Worm (Caenorhabditis elegans): ENCODE results near the gene B0218.7.
A peak's percentile ranks its signal among the peaks of the same experiment; 100 is the strongest.

B0218.7 gene

DNA sequence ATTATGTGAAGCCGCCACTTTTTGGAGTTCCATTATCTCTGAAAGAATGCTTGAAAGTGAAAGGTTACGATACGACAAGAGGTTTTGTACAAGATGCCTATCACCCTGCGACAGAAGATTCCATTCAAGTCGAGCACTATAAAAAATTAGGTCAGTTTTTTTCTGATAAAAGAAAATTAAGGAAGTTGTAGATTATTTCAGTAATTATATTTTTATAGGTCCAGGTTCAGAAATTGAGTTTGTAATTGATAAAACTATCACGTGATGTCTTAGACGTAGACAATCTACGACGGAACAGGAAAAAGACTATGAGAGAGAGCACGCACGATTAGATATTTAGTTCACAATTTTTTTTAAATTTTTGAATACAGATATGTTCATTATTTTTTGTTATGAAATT, 5.9 kb downstream of the B0218.7 start:
- TF ChIP-seq xbp-1 (tag; optimal IDR thresholded peaks at IDR 0.05) (no peak), elt-2 (tag; optimal IDR thresholded peaks at IDR 0.05) (peak; percentile 61)

DNA sequence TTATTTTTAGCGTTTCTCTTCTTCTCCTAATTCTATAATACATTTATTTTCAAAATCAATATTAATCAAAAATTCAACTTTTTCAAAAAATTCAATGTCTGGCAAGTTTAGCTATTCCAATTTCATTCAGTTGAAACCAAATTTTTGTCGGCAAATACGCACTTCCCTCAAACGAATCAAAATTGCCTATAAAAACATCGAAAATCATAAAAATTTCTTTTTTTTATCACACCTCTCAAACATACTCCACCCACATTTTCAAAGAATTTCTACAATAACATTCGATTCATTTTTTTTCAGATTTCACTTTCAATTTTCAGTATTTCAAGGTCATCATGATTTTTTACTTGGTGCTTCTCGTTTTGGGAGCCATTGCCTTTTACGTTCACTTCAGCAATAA, 6.8 kb downstream of the B0218.7 start, which contains the start of gene faah-1:
faah-1 (plus strand) TSS at position 301 of the 400 bp plus-strand sequence.
- TF ChIP-seq dsc-1 (tag; optimal IDR thresholded peaks at IDR 0.05) (no peak), unc-62 (GFP tag; optimal IDR thresholded peaks at IDR 0.05) (no peak), lin-13 (GFP tag; optimal IDR thresholded peaks at IDR 0.05) (no peak), zip-4 (GFP tag; optimal IDR thresholded peaks at IDR 0.05) (no peak), lin-35 (GFP tag; optimal IDR thresholded peaks at IDR 0.05) (no peak), grh-1 (GFP tag; IDR thresholded peaks at IDR 0.05) (no peak), hlh-4 (tag; optimal IDR thresholded peaks at IDR 0.05) (no peak), efl-1 (optimal IDR thresholded peaks at IDR 0.05) (no peak), efl-1 (GFP tag; optimal IDR thresholded peaks at IDR 0.05 in 1 of 2) (no peak)

DNA sequence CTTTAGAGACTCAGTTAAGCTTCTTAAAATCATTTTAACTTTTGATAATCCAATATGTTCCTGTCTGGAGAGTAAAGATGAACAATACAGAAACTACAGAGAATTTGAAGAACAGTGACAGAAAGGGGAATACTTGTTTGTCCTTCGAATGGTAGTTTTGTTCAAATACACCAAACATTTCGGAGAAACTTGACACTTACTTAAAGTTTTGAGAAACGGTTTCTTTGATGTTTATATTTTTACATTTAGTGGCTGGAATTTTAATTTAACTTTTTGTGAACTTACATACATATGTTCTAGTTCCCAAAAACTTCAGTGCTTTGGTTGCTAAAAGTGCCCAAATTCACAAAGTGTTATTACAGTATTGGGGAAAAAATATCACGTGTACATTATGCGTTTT, 8.7 kb downstream of the B0218.7 start, which contains the start of gene B0218.5:
B0218.5 (minus strand) TSS at position 101 of the 400 bp plus-strand sequence.
- TF ChIP-seq mep-1 (tag; optimal IDR thresholded peaks at IDR 0.05) = no peak
- no peak for TF ChIP-seq ceh-88 (GFP tag; IDR thresholded peaks at IDR 0.05)
- no peak for TF ChIP-seq nhr-90 (tag; optimal IDR thresholded peaks at IDR 0.05; ENCODE audit: poor library complexity)
- no peak for TF ChIP-seq efl-1 (optimal IDR thresholded peaks at IDR 0.05)
- TF ChIP-seq efl-1 (GFP tag; optimal IDR thresholded peaks at IDR 0.05 in 1 of 2) = no peak

DNA sequence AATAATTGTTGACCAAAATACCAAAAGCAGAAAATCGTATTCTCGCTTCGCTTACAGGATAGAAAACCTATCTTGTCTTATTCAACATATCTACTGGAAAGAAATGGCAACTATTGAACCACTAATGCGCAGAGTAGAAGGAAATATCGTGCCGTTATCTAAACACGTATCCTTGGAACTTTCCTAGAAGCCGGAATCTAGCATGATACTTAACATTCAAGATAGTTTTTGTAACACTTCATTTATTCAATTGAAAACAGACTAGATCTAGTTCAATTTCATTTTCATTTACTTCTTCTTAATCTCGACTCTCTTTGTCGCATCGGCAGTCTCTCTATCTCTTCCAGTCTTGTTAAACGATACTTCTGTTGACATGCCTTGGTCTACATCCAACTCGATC, 10.9 kb downstream of the B0218.7 start:
- TF ChIP-seq elt-2 (tag; optimal IDR thresholded peaks at IDR 0.05) (no peak), mdl-1 (tag; optimal IDR thresholded peaks at IDR 0.05) (no peak), unc-62 (GFP tag; optimal IDR thresholded peaks at IDR 0.05) (no peak), C34B4.2 (tag; optimal IDR thresholded peaks at IDR 0.05) (no peak), dpl-1 (GFP tag; optimal IDR thresholded peaks at IDR 0.05) (no peak)

DNA sequence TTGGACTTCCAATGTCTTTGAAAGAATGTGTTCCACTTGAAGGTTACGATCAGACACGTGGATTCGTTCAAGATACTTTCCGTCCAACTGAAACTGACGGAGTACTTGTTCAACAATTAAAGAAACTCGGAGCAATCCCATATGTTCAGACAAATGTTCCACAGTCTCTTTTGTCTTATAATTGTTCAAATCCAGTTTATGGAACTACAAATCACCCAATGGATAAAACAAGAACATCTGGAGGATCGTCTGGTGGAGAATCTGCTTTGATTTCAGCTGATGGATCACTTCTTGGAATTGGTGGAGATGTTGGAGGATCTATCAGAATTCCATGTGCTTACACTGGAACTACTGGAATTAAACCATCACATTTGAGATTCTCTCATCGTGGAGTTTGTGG, 12.7 kb downstream of the B0218.7 start:
- TF ChIP-seq efl-1 (optimal IDR thresholded peaks at IDR 0.05) (no peak), efl-1 (GFP tag; optimal IDR thresholded peaks at IDR 0.05 in 1 of 2) (peak in 1 of 2 experiments; percentile 14), ztf-4 (tag; optimal IDR thresholded peaks at IDR 0.05) (no peak)

DNA sequence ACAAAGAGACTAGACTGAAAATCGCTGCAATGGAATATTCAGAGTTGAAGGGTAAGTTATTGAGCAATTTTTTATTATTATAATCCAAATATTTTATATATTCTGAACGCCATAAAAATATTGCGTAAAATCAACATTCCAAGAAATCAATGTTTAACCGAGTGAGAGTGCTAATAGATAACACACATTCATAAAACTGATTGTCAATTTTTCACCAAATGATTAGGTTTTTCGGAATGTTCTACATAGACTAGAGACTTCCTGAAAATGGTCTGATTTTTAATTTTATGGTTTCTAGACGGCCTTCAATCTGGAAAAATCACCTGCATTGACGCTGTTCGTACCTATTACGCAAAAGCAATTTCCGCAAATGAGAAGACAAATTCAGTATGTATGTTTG, 13.2 kb downstream of the B0218.7 start:
- TF ChIP-seq nhr-77 (tag; optimal IDR thresholded peaks at IDR 0.05) (no peak), elt-2 (tag; optimal IDR thresholded peaks at IDR 0.05) (peak; percentile 37)

DNA sequence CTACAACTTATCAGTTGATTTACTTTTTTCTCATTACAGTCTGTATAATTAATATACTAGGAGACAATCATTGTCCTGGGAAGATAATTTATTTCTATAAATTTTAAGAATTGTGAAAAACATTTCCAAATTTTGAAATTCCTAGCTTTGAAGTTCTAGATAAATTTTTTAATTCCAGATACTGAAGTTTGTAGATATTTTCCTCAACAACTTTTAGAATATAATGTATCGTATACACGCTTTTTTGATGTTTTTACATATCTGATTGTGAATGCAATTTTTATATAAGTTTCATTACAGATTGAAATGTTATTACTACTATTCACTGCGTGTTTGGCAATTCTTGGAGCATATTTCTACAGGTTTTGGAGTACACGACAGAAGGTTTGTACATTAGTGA, 13.7 kb downstream of the B0218.7 start, which contains the start of gene faah-2:
faah-2 (plus strand) TSS at position 301 of the 400 bp plus-strand sequence.
- TF ChIP-seq ceh-90 (tag; optimal IDR thresholded peaks at IDR 0.05) (no peak), hlh-4 (tag; optimal IDR thresholded peaks at IDR 0.05) (no peak), nhr-12 (tag; optimal IDR thresholded peaks at IDR 0.05) (no peak)

DNA sequence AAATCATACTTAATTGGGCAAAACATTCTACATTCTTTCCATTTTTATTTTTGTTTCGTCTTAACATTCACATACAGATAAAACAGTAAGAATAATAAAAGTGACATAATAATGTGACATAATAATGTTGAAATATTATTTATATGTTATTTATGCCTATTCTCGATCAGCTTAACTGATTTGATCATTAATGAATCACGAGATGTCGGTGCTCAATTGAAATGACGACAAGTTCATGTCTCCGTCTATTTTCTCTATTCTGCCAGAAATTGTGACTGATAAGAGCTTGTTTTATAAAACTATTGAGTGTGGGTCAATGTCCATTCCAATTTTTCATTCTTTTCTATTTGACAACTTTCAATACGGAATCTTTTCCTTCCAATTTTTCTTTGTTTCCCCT, 14.1 kb downstream of the B0218.7 start:
- peak; percentile 18 for TF ChIP-seq dsc-1 (tag; optimal IDR thresholded peaks at IDR 0.05)
- peak; percentile 10; the same call in 1 of the 2 replicates for TF ChIP-seq nhr-19 (GFP tag; conservative IDR thresholded peaks at IDR 0.05)
- peak; percentile 24 for TF ChIP-seq jun-1 (tag; optimal IDR thresholded peaks at IDR 0.05)
- TF ChIP-seq lin-35 (GFP tag; optimal IDR thresholded peaks at IDR 0.05) = peak in 1 of 2 experiments; percentile 35
- peak; percentile 24 for TF ChIP-seq nhr-20 (tag; optimal IDR thresholded peaks at IDR 0.05)
- no peak for TF ChIP-seq mdl-1 (tag; optimal IDR thresholded peaks at IDR 0.05)
- peak; percentile 83 for TF ChIP-seq elt-2 (tag; optimal IDR thresholded peaks at IDR 0.05)
- TF ChIP-seq pag-3 (tag; optimal IDR thresholded peaks at IDR 0.05; ENCODE audit: borderline replicate concordance, insufficient read depth) = no peak
- TF ChIP-seq nhr-71 (tag; optimal IDR thresholded peaks at IDR 0.05) = peak; percentile 32
- TF ChIP-seq mep-1 (tag; optimal IDR thresholded peaks at IDR 0.05) = no peak
- TF ChIP-seq lsy-2 (tag; optimal IDR thresholded peaks at IDR 0.05) = peak in 1 of 2 experiments; percentile 3
- no peak for TF ChIP-seq fkh-8 (tag; optimal IDR thresholded peaks at IDR 0.05)
